Worm (Caenorhabditis elegans) whole organism, L2 larva: ENCODE results near the gene F25E5.16.
A peak's percentile ranks its signal among the peaks of the same experiment; 100 is the strongest.

Source experiments
- R02D3.7 ChIP-seq: fragments of 150-350 bp; optimal IDR thresholded peaks from 2 replicates; lab custom pipeline; 2014; ENCODE audit warnings: missing biosample characterization, missing genetic modification characterization
- Y55F3AM.14 ChIP-seq: fragments of 200-800 bp; sonication (Bioruptor generic); optimal IDR thresholded peaks from 2 replicates; lab custom pipeline; 2018; ENCODE audit warnings: mild to moderate bottlenecking, missing genetic modification characterization, missing compliant biosample characterization
- ZK546.5 ChIP-seq: sonication (generic microtip); optimal IDR thresholded peaks from 2 replicates; lab custom pipeline; 2017; ENCODE audit warnings: missing biosample characterization, missing genetic modification characterization
- aly-2 ChIP-seq: fragments of 150-350 bp; optimal IDR thresholded peaks from 2 replicates; lab custom pipeline; 2014; ENCODE audit warnings: missing biosample characterization, missing genetic modification characterization
- ama-1 ChIP-seq: fragments of 150-350 bp; optimal IDR thresholded peaks from 2 replicates; lab custom pipeline; 2018; ENCODE audit warnings: inconsistent platforms
- blmp-1 ChIP-seq: sonication (generic microtip); optimal IDR thresholded peaks from 2 replicates; lab custom pipeline; 2017; ENCODE audit warnings: missing genetic modification characterization, mild to moderate bottlenecking, missing compliant biosample characterization, antibody characterized with exemption, moderate library complexity; ENCODE audit not compliant: insufficient read depth
- ceh-82 ChIP-seq: fragments of 150-350 bp; optimal IDR thresholded peaks from 2 replicates; lab custom pipeline; 2014; ENCODE audit warnings: missing biosample characterization, missing genetic modification characterization
- crh-2 ChIP-seq: sonication (generic microtip); optimal IDR thresholded peaks from 2 replicates; lab custom pipeline; 2017; ENCODE audit warnings: missing biosample characterization, missing genetic modification characterization
- dmd-4 ChIP-seq: sonication (generic microtip); optimal IDR thresholded peaks from 2 replicates; lab custom pipeline; 2017; ENCODE audit warnings: missing biosample characterization, missing genetic modification characterization
- egl-27 ChIP-seq: sonication (generic microtip); optimal IDR thresholded peaks from 3 replicates; lab custom pipeline; 2017; ENCODE audit warnings: missing biosample characterization, missing genetic modification reagents, missing genetic modification characterization
- fos-1 ChIP-seq: fragments of 150-350 bp; optimal IDR thresholded peaks from 2 replicates; lab custom pipeline; 2014; ENCODE audit warnings: missing biosample characterization, missing genetic modification characterization
- gmeb-1 ChIP-seq: fragments of 150-350 bp; optimal IDR thresholded peaks from 2 replicates; lab custom pipeline; 2014; ENCODE audit warnings: missing biosample characterization, missing genetic modification characterization
- lin-11 ChIP-seq: fragments of 150-350 bp; sonication (generic microtip); optimal IDR thresholded peaks from 2 replicates; lab custom pipeline; 2014; ENCODE audit warnings: missing biosample characterization, missing genetic modification characterization, inconsistent platforms, mixed read lengths
- lin-13 ChIP-seq: fragments of 150-350 bp; optimal IDR thresholded peaks from 2 replicates; lab custom pipeline; 2014; ENCODE audit warnings: missing biosample characterization, missing genetic modification reagents, missing genetic modification characterization
- lsy-2 ChIP-seq, 2 experiments: fragments of 150-350 bp in 1 of 2; sonication (generic microtip) in 1 of 2; optimal IDR thresholded peaks; 2 replicates each; lab custom pipeline; 2014 to 2017; ENCODE audit warnings: missing biosample characterization in 2 of 2, missing genetic modification characterization in 2 of 2
- mab-5 ChIP-seq: fragments of 150-350 bp; optimal IDR thresholded peaks from 2 replicates; lab custom pipeline; 2014; ENCODE audit warnings: missing biosample characterization, missing genetic modification characterization
- mbf-1 ChIP-seq: sonication (generic microtip); optimal IDR thresholded peaks from 2 replicates; lab custom pipeline; 2017; ENCODE audit warnings: missing biosample characterization, missing genetic modification characterization
- mdl-1 ChIP-seq, 2 experiments: fragments of 150-350 bp in 1 of 2; sonication (generic microtip) in 1 of 2; optimal IDR thresholded peaks; 2 replicates each; lab custom pipeline; 2017; ENCODE audit warnings: missing biosample characterization in 2 of 2, missing genetic modification characterization in 2 of 2
- nhr-12 ChIP-seq: fragments of 150-350 bp; optimal IDR thresholded peaks from 2 replicates; lab custom pipeline; 2014; ENCODE audit warnings: missing biosample characterization, missing genetic modification characterization
- nhr-129 ChIP-seq: fragments of 150-350 bp; optimal IDR thresholded peaks from 2 replicates; lab custom pipeline; 2014; ENCODE audit warnings: missing biosample characterization, missing genetic modification characterization
- nhr-21 ChIP-seq: fragments of 150-350 bp; optimal IDR thresholded peaks from 2 replicates; lab custom pipeline; 2014; ENCODE audit warnings: missing biosample characterization, missing genetic modification characterization
- nhr-23 ChIP-seq: fragments of 150-350 bp; optimal IDR thresholded peaks from 2 replicates; lab custom pipeline; 2014; ENCODE audit warnings: missing biosample characterization, missing genetic modification reagents, missing genetic modification characterization
- nhr-237 ChIP-seq: fragments of 150-350 bp; optimal IDR thresholded peaks from 2 replicates; lab custom pipeline; 2014; ENCODE audit warnings: missing biosample characterization, missing genetic modification characterization
- nhr-25 ChIP-seq: fragments of 150-350 bp; sonication (generic microtip); optimal IDR thresholded peaks from 3 replicates; lab custom pipeline; 2014; ENCODE audit warnings: missing biosample characterization, missing genetic modification characterization
- nhr-6 ChIP-seq: fragments of 150-350 bp; optimal IDR thresholded peaks from 2 replicates; lab custom pipeline; 2014; ENCODE audit warnings: missing biosample characterization, missing genetic modification characterization
- nhr-77 ChIP-seq: fragments of 150-350 bp; optimal IDR thresholded peaks from 2 replicates; lab custom pipeline; 2014; ENCODE audit warnings: missing biosample characterization, missing genetic modification characterization
- skn-1 ChIP-seq: sonication (generic microtip); optimal IDR thresholded peaks from 2 replicates; lab custom pipeline; 2017; ENCODE audit warnings: missing biosample characterization, missing genetic modification characterization
- sma-3 ChIP-seq: sonication (generic microtip); optimal IDR thresholded peaks from 2 replicates; lab custom pipeline; 2016; ENCODE audit warnings: missing genetic modification reagents, missing genetic modification characterization, missing compliant biosample characterization
- sma-9 ChIP-seq, 2 experiments: fragments of 150-350 bp in 1 of 2; sonication (generic microtip) in 1 of 2; optimal IDR thresholded peaks; 2 replicates each; lab custom pipeline; 2014 to 2016; ENCODE audit warnings: missing genetic modification characterization in 2 of 2, mild to moderate bottlenecking in 1 of 2, missing biosample characterization in 1 of 2, missing compliant biosample characterization in 1 of 2, missing genetic modification reagents in 1 of 2, moderate library complexity in 1 of 2
- snpc-4 ChIP-seq: fragments of 150-350 bp; optimal IDR thresholded peaks from 2 replicates; lab custom pipeline; 2014; ENCODE audit warnings: missing biosample characterization, missing genetic modification characterization
- unc-62 ChIP-seq: fragments of 150-350 bp; optimal IDR thresholded peaks from 2 replicates; lab custom pipeline; 2014; ENCODE audit warnings: missing biosample characterization, missing genetic modification reagents, missing genetic modification characterization
- zag-1 ChIP-seq: fragments of 150-350 bp; optimal IDR thresholded peaks from 2 replicates; lab custom pipeline; 2014; ENCODE audit warnings: missing biosample characterization, missing genetic modification characterization
- ztf-1 ChIP-seq: fragments of 200-800 bp; sonication (Bioruptor generic); conservative IDR thresholded peaks from 2 replicates; pipeline ENCODE4 v1.3.6; 2022; ENCODE audit warnings: missing genetic modification characterization, missing compliant biosample characterization
- ztf-4 ChIP-seq: fragments of 150-350 bp; optimal IDR thresholded peaks from 2 replicates; lab custom pipeline; 2014; ENCODE audit warnings: missing biosample characterization, missing genetic modification characterization

Gene F25E5.16

DNA sequence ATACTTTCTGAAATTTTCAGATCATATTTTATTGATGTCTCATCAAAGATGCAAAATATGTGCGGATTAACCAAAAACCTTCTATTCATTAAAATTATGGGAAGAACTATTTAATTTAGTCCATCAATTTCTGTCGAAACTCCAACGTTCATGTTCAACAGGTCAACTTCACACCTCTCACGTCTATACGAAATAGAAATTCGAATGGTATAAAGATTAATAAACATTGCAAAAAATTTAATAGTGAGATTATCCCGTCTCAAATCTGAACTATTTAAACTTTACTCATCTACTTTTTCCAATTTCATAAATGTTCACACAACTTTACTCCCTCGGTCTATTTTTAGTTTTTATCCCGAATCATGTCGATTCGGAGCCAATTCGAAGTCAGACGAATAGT, 28.5 kb upstream of the F25E5.16 start, which contains the start of gene R13D7.2:
Gene R13D7.2, plus strand, starts transcription at position 301 of the 400 bp plus-strand sequence.
- no peak for TF ChIP-seq ceh-82 (tag; lab: Kevin White, UChicago)
- TF ChIP-seq lin-11 (tag; lab: Kevin White, UChicago): no peak
- no peak for TF ChIP-seq nhr-12 (tag; lab: Kevin White, UChicago)
- no peak for TF ChIP-seq crh-2 (tag; lab: Kevin White, UChicago)
- TF ChIP-seq ZK546.5 (tag; lab: Kevin White, UChicago): no peak
- no peak for TF ChIP-seq fos-1 (tag; lab: Kevin White, UChicago)
- no peak for TF ChIP-seq gmeb-1
- TF ChIP-seq dmd-4 (tag; lab: Kevin White, UChicago): no peak
- TF ChIP-seq mbf-1 (tag; lab: Kevin White, UChicago): no peak
- no peak for TF ChIP-seq mab-5 (tag; lab: Kevin White, UChicago)
- TF ChIP-seq nhr-6 (tag; lab: Kevin White, UChicago): no peak
- no peak for TF ChIP-seq nhr-77
- no peak for TF ChIP-seq ztf-4 (tag; lab: Kevin White, UChicago)
- no peak for TF ChIP-seq egl-27 (tag; lab: Kevin White, UChicago)
- TF ChIP-seq nhr-25 (tag; lab: Kevin White, UChicago): no peak
- no peak for TF ChIP-seq unc-62 (GFP tag; lab: Kevin White, UChicago)
- TF ChIP-seq blmp-1 (tag; lab: Kevin White, UChicago): no peak
- TF ChIP-seq lsy-2 (tag; optimal IDR thresholded peaks at IDR 0.05; lab: Kevin White, UChicago): no peak
- no peak for TF ChIP-seq snpc-4 (tag; lab: Kevin White, UChicago)

DNA sequence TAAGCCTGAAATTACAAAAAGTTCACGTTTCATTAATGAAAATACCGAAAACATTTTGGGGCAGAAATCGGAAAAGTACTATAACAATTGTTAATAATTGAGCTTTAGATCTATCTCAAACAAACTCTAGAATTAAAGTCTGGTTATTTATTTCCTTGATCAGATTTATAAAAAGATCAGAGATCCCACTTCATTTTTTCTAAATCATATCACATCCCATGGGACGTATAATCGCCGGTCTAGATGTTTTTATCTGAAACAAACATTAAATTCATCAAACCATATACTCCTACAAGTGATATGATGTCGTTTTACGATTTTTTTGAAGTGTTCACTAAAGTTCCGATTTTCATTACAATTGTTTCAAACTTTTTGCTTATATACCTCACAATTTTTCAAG, 26.4 kb upstream of the F25E5.16 start, which contains the start of gene str-41:
Gene str-41, plus strand, starts transcription at position 301 of the 400 bp plus-strand sequence.
- TF ChIP-seq fos-1 (tag; lab: Kevin White, UChicago) (no peak), nhr-12 (tag; lab: Kevin White, UChicago) (no peak), nhr-237 (tag; lab: Kevin White, UChicago) (no peak), skn-1 (tag; lab: Kevin White, UChicago) (no peak), mdl-1 (tag; optimal IDR thresholded peaks at IDR 0.05; lab: Kevin White, UChicago) (no peak), lin-13 (GFP tag; lab: Kevin White, UChicago) (no peak), nhr-129 (no peak), R02D3.7 (tag; lab: Kevin White, UChicago) (no peak), zag-1 (tag; lab: Kevin White, UChicago) (no peak), sma-9 (GFP tag; optimal IDR thresholded peaks at IDR 0.05; lab: Kevin White, UChicago) (no peak), sma-9 (tag; optimal IDR thresholded peaks at IDR 0.05; lab: Kevin White, UChicago) (no peak), Y55F3AM.14 (GFP tag; lab: Kevin White, UChicago) (no peak), nhr-25 (tag; lab: Kevin White, UChicago) (no peak), lsy-2 (tag; optimal IDR thresholded peaks at IDR 0.05; lab: Kevin White, UChicago) (no peak), aly-2 (no peak)

DNA sequence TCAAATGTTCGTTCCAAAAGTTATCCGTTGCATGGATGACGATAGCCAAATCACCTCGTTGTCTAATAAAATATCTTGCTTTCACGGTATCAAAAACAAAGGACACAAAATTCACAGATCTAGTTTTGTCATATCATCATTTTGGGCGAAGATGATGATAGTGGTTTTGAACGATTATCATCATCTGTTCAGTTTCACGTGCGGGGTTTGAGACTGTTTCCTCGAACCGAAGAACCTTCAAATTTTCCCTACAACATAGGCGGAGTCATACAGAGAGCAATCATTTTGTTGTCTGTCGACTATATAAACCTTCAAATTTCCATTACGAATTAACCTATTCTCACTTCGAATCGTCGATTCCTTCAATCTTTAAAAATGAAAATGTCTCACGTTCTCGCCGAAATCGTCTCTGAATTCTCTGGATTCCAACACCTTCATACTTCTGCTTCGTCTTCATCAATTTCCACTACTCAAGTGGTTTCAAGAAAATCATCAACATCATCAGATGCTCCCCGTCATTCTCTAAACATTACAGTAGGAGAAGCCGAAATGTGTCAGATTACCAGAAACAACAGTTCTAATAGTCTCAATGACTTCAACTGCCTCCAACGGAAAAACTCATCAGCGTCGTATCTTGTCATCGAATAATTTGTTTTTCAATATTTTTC, 24.8 kb upstream of the F25E5.16 start, which contains the start of gene F18E3.11:
Gene F18E3.11, plus strand, starts transcription at position 376 of the 668 bp plus-strand sequence.
- TF ChIP-seq ama-1 (lab: Kevin White, UChicago) (peak; percentile 89), dmd-4 (tag; lab: Kevin White, UChicago) (no peak), nhr-25 (tag; lab: Kevin White, UChicago) (peak; percentile 85), nhr-129 (peak; percentile 84), blmp-1 (tag; lab: Kevin White, UChicago) (peak; percentile 78), sma-3 (GFP tag; lab: Kevin White, UChicago) (peak; percentile 49), sma-9 (GFP tag; optimal IDR thresholded peaks at IDR 0.05; lab: Kevin White, UChicago) (peak; percentile 84), sma-9 (tag; optimal IDR thresholded peaks at IDR 0.05; lab: Kevin White, UChicago) (no peak), nhr-23 (tag; lab: Kevin White, UChicago) (no peak), ceh-82 (tag; lab: Kevin White, UChicago) (no peak), nhr-21 (tag; lab: Kevin White, UChicago) (peak; percentile 80), ztf-1 (GFP tag; lab: Robert Waterston, UW) (no peak), crh-2 (tag; lab: Kevin White, UChicago) (peak; percentile 9), nhr-6 (tag; lab: Kevin White, UChicago) (peak; percentile 6)
- TF ChIP-seq, all 48 proteins: peak for 9
